Worm (Caenorhabditis elegans) whole organism, L4/young adult: ENCODE data around the gene madf-5.
A peak's percentile ranks its signal among the peaks of the same experiment; 100 is the strongest.

ENCODE experiments used
- W03F9.2 ChIP-seq: fragments of 150-350 bp; optimal IDR thresholded peaks from 2 replicates; lab custom pipeline; 2014; ENCODE audit warnings: missing biosample characterization, missing genetic modification characterization
- dao-5 ChIP-seq: sonication (generic microtip); optimal IDR thresholded peaks from 2 replicates; lab custom pipeline; 2016; ENCODE audit warnings: missing genotype, missing genetic modification characterization, moderate library complexity, missing compliant biosample characterization
- him-1 ChIP-seq: sonication (generic microtip); optimal IDR thresholded peaks from 2 replicates; lab custom pipeline; 2016; ENCODE audit warnings: missing genotype, missing genetic modification reagents, missing genetic modification characterization, missing compliant biosample characterization

Gene madf-5

ce11 chrII:14573315-14573714 is at the start of gene madf-5:
TSS of gene madf-5 (plus strand) at chrII:14573615.
- TF ChIP-seq him-1 (no peak), W03F9.2 (tag; lab: Kevin White, UChicago) (no peak), dao-5 (tag; lab: Kevin White, UChicago) (no peak)

DNA sequence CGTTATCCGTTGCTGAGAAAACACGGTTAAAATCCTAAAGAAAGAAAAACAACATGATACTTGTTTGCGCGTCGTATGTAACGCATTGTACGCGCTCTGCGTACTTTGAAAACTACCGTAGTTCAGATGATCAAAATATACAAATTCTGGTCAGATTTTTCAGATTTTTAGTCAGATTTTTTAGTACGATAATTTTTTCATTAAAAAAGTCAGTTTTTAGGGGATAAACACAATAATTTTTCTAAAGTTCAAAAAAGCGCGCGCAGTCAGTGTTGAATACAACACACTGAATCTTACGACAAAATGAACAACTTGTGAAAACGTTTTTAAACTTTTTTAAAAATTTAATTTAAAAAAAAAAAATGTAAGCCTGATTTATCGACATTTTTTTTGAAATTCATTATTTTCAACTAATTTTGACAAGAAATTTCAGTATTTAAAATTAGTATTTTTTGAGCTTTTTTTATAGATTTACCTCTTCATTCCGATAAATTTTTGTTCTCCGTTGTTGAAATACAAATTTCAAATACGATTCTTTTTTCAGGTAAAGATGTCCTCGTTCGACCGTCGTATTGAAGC is 49.7 kb upstream of the madf-5 start, which contains the start of gene pot-2:
Gene pot-2 (plus strand): TSS at position 529 of the 579 bp plus-strand sequence.
- TF ChIP-seq dao-5 (tag; lab: Kevin White, UChicago) (no peak), W03F9.2 (tag; lab: Kevin White, UChicago) (no peak), him-1 (no peak)

DNA sequence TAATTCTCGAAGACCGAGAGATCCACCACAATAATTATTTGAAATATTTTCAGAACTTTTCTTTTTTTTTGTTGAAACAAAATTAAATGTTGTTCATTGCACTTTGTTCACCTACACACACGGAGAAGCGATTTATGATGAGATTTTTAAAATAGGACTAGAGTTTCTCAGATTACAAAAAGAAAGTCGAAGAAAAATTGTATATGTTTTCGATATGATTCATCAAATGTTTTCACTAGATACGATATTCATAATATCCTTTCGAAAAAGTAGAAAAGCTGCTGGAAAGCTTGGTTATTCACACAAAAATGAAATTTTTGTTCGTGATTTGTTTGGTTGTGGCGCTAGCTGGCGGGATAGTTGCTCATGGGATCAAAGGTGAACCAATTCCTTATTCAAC is 48.4 kb upstream of the madf-5 start, which contains the start of gene F57C2.4:
Gene F57C2.4 (plus strand): TSS at position 301 of the 400 bp plus-strand sequence.
- TF ChIP-seq him-1 (no peak), dao-5 (tag; lab: Kevin White, UChicago) (no peak)

- TF ChIP-seq him-1 = no peak
- no peak for TF ChIP-seq W03F9.2 (tag; lab: Kevin White, UChicago)
- no peak for TF ChIP-seq dao-5 (tag; lab: Kevin White, UChicago)
Observed at ce11 chrII:14527104-14527503, 46.3 kb upstream of the madf-5 start.

- TF ChIP-seq W03F9.2 (tag; lab: Kevin White, UChicago) (peak; percentile 71), dao-5 (tag; lab: Kevin White, UChicago) (no peak)
Observed at ce11 chrII:14528233-14528802, 45.1 kb upstream of the madf-5 start, which contains the start of the genes F57C2.5 and spat-1. TSS of gene F57C2.5 (minus strand) at chrII:14528239. TSS of gene spat-1 (plus strand) at chrII:14528752.

ce11 chrII:14534000-14534399 is 39.4 kb upstream of the madf-5 start, which contains the start of gene C04H5.1:
TSS of gene C04H5.1 (plus strand) at chrII:14534300.
- TF ChIP-seq W03F9.2 (tag; lab: Kevin White, UChicago) (no peak), him-1 (no peak)

ce11 chrII:14537728-14538127 is 35.7 kb upstream of the madf-5 start, which contains the start of the genes clec-147 and C04H5.7:
TSS of gene clec-147 (minus strand) at chrII:14537828.
TSS of gene C04H5.7 (plus strand) at chrII:14537946.
- TF ChIP-seq W03F9.2 (tag; lab: Kevin White, UChicago) (no peak), him-1 (no peak), dao-5 (tag; lab: Kevin White, UChicago) (no peak)

- no peak for TF ChIP-seq dao-5 (tag; lab: Kevin White, UChicago)
- no peak for TF ChIP-seq W03F9.2 (tag; lab: Kevin White, UChicago)
- no peak for TF ChIP-seq him-1
Observed at ce11 chrII:14540551-14540950, 32.9 kb upstream of the madf-5 start.

DNA sequence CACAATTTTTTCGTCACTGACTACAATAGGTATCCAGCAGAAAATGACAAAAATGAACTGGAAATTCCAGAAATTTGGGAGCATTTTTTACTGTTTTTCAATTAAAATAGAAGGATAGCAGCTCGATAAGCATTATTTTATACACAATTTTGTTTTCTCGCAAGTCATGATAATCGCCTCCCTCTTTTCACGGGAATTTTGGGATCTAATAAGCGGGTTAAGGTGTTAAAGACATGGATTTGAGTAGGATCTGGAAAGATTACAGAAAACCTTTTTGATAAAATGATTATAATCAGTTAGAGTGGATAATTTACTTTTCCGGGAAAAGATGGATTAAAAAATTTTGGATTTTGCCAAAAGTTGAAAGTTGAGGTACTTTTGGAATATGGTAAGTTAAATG is 24.7 kb upstream of the madf-5 start, which contains the start of gene gcy-29:
Gene gcy-29 (minus strand): TSS at position 101 of the 400 bp plus-strand sequence.
- no peak for TF ChIP-seq W03F9.2 (tag; lab: Kevin White, UChicago)
- TF ChIP-seq dao-5 (tag; lab: Kevin White, UChicago) = no peak
- no peak for TF ChIP-seq him-1

ce11 chrII:14550613-14551012 is 22.8 kb upstream of the madf-5 start, which contains the start of gene nlp-41:
TSS of gene nlp-41 (plus strand) at chrII:14550913.
- TF ChIP-seq dao-5 (tag; lab: Kevin White, UChicago) = no peak
- no peak for TF ChIP-seq W03F9.2 (tag; lab: Kevin White, UChicago)
- TF ChIP-seq him-1 = no peak

DNA sequence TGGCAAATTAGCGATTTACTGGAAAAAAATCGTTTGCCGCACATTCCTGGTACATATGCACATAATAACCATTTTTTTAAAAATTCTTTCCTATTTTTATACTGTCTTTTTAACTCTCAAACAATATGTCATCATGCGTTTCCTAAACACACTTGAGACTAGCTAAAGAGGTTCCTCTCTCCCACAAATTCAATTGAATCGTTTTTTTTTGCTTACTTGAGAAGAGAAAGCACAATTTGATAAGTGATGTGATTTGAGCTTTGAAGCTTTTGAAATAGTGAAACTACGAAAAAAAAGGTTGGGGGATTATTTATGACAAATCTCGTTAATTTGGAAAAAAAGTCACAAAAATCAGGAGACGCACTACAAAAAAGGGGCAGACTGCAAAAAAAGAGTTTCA is 18.4 kb upstream of the madf-5 start:
- TF ChIP-seq him-1 (no peak), dao-5 (tag; lab: Kevin White, UChicago) (no peak), W03F9.2 (tag; lab: Kevin White, UChicago) (no peak)

DNA sequence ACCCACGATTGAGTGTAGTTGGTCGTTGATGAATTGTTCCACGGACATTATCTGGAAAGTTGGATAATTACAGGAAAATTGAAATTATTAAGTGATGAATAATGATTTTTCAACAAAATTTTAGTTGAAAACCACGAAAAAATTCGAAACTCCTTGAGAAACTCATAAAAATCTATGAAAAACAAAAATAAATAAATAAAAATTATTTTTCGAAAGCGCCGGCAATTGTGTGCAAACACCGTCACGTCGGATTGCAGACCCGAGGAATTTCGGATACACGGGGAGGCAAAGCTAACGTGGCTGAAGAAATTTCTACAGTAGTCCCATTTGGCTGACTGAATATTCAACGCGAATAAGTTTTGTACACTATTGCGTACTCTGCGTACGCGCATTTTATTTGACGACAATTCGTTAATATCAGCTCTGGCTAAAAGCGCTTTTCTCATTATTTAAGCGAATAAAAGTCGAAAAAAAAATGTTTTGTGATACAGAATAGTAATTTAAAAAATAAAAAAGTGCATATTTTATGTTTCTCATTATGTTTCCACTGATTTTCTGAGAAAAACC is 11.8 kb upstream of the madf-5 start, which contains the start of gene mog-4:
Gene mog-4 (minus strand): TSS at position 51 of the 567 bp plus-strand sequence.
- TF ChIP-seq W03F9.2 (tag; lab: Kevin White, UChicago) = peak; percentile 88
- TF ChIP-seq him-1 = peak; percentile 96
- peak; percentile 38 for TF ChIP-seq dao-5 (tag; lab: Kevin White, UChicago)

ce11 chrII:14567811-14568210 is 5.6 kb upstream of the madf-5 start:
- TF ChIP-seq him-1 (no peak), dao-5 (tag; lab: Kevin White, UChicago) (no peak), W03F9.2 (tag; lab: Kevin White, UChicago) (no peak)

DNA sequence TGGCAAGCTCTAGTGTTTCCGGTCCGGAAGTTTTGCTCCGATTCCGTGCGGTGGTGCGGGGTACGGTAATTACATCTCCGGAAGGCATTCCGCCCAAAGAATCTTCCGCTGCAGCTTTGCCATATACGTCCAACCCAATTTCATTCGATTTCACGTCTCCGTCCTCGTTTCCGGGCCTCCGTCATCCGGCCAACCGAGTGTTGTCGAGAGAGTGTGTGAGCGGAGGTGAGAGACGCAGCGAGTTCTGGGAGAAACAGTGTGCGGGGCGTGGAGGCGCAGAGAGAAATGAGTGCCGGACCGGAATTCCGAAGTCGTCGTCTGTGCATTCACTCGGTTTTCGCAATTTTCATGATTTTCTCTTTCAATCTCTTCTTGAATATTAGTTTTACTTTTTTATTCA is 4.1 kb upstream of the madf-5 start:
- TF ChIP-seq dao-5 (tag; lab: Kevin White, UChicago) = no peak
- TF ChIP-seq W03F9.2 (tag; lab: Kevin White, UChicago) = no peak
- no peak for TF ChIP-seq him-1
